Worm (Caenorhabditis elegans): Measurements from ENCODE around the gene F46C5.6.
A peak's percentile ranks its signal among the peaks of the same experiment; 100 is the strongest.

F46C5.6 gene

DNA sequence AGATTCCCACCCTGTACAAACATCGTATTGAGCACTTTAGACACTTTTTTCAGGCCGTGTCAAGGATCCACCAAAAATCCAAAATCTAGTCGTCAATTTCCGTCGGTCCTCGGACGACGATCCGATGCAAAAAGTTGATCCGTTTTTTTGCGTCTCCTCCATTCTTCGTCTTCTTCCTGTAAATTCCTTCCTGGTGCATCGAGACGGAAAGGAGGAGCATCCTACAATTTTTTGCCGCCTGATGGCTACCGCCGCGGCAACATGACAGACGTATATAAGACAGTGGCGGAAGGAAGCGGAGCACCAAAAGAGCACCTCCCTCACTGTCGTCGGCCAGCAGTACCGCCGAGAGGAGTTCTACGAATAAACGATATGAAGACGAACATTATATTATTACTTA, 43.5 kb downstream of the F46C5.6 start, which contains the start of gene appg-2:
appg-2 (plus strand) TSS at position 301 of the 400 bp plus-strand sequence.
- TF ChIP-seq ztf-4 (tag; optimal IDR thresholded peaks at IDR 0.05) (no peak), jun-1 (tag; optimal IDR thresholded peaks at IDR 0.05) (no peak), nhr-11 (tag; optimal IDR thresholded peaks at IDR 0.05) (no peak), mml-1 (tag; optimal IDR thresholded peaks at IDR 0.05) (no peak), elt-2 (tag; optimal IDR thresholded peaks at IDR 0.05) (no peak), nhr-67 (tag; optimal IDR thresholded peaks at IDR 0.05) (no peak)

DNA sequence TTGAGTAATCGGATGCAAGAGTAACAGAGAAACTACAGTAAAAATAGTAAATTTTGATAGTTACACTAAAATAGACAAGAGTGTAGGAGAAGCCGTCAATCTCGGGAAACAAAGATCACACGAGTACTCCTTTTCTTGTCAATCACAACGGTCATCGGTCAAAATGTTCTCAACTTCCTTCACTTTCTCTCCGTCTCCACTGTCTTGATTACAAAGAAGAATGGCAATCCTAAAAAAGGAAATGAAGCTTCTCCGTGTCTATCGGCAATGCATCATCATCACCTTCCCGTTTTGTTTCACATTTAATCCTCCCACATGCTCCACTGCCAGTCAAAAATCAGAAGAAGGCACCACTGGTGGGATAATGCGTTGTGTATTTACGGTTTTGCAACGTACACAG, 44.6 kb downstream of the F46C5.6 start:
- TF ChIP-seq lin-39 (tag; optimal IDR thresholded peaks at IDR 0.05) (peak; percentile 47), unc-62 (GFP tag; optimal IDR thresholded peaks at IDR 0.05) (peak; percentile 86), mdl-1 (tag; optimal IDR thresholded peaks at IDR 0.05) (no peak)

DNA sequence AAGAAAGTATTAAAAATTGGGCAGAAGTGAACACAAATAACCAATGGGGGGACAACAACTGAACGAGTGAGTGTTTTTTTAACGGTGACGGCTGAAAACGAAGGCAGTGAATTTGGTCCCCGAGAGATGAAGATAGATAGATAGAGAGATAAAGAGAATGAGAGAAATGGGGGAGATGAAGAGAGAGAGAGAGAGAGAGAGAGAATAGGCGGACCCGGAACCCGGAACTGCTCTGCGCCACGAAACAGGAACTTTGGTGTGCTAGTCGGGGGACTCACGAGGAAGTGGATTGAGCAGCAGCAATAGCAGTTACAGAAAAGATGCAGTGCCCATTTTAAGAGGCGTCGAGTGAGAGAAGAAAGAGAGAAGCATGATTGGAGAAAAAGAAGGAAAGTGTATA, 47.9 kb downstream of the F46C5.6 start:
- no peak for TF ChIP-seq pha-4 (tag; optimal IDR thresholded peaks at IDR 0.05)
- peak; percentile 38 for TF ChIP-seq unc-62 (GFP tag; optimal IDR thresholded peaks at IDR 0.05)
- TF ChIP-seq lin-15B (tag; optimal IDR thresholded peaks at IDR 0.05) = peak; percentile 12
- TF ChIP-seq mdl-1 (tag; optimal IDR thresholded peaks at IDR 0.05) = peak; percentile 50
- TF ChIP-seq snpc-4 (tag; optimal IDR thresholded peaks at IDR 0.05) = peak; percentile 14
- no peak for TF ChIP-seq elt-3 (tag; optimal IDR thresholded peaks at IDR 0.05)
- TF ChIP-seq zag-1 (tag; optimal IDR thresholded peaks at IDR 0.05) = no peak
- no peak for TF ChIP-seq ztf-11 (tag; optimal IDR thresholded peaks at IDR 0.05)
- no peak for TF ChIP-seq nhr-67 (tag; optimal IDR thresholded peaks at IDR 0.05)
- peak; percentile 89 for TF ChIP-seq fkh-10 (GFP tag; optimal IDR thresholded peaks at IDR 0.05)
- TF ChIP-seq R02D3.7 (tag; optimal IDR thresholded peaks at IDR 0.05) = peak; percentile 35
- TF ChIP-seq lin-39 (tag; optimal IDR thresholded peaks at IDR 0.05) = peak; percentile 84
- no peak for TF ChIP-seq mml-1 (tag; optimal IDR thresholded peaks at IDR 0.05)
- no peak for TF ChIP-seq ZK546.5 (tag; optimal IDR thresholded peaks at IDR 0.05)
- no peak for TF ChIP-seq ceh-9 (tag; optimal IDR thresholded peaks at IDR 0.05)
- TF ChIP-seq egl-27 (tag; optimal IDR thresholded peaks at IDR 0.05) = no peak
- TF ChIP-seq fkh-2 (tag; optimal IDR thresholded peaks at IDR 0.05) = no peak
- no peak for TF ChIP-seq jun-1 (tag; optimal IDR thresholded peaks at IDR 0.05)
- TF ChIP-seq nhr-77 (tag; optimal IDR thresholded peaks at IDR 0.05) = no peak
- peak; percentile 28 for TF ChIP-seq nhr-11 (tag; optimal IDR thresholded peaks at IDR 0.05)
- peak; percentile 91 for TF ChIP-seq tbx-2 (tag; optimal IDR thresholded peaks at IDR 0.05)
- TF ChIP-seq egl-5 (tag; optimal IDR thresholded peaks at IDR 0.05) = peak; percentile 78
- no peak for TF ChIP-seq pqm-1 (tag; optimal IDR thresholded peaks at IDR 0.05)
- no peak for TF ChIP-seq unc-39 (tag; optimal IDR thresholded peaks at IDR 0.05)
- no peak for TF ChIP-seq sea-2 (GFP tag; optimal IDR thresholded peaks at IDR 0.05)
- TF ChIP-seq nfya-1 (tag; optimal IDR thresholded peaks at IDR 0.05; ENCODE audit: insufficient read depth) = peak; percentile 80
- TF ChIP-seq hmg-11 (tag; optimal IDR thresholded peaks at IDR 0.05) = peak; percentile 56
- no peak for TF ChIP-seq ceh-28 (tag; optimal IDR thresholded peaks at IDR 0.05)
- TF ChIP-seq daf-12 (tag; optimal IDR thresholded peaks at IDR 0.05) = no peak
- no peak for TF ChIP-seq nhr-25 (tag; optimal IDR thresholded peaks at IDR 0.05)
- TF ChIP-seq fos-1 (tag; optimal IDR thresholded peaks at IDR 0.05) = no peak

DNA sequence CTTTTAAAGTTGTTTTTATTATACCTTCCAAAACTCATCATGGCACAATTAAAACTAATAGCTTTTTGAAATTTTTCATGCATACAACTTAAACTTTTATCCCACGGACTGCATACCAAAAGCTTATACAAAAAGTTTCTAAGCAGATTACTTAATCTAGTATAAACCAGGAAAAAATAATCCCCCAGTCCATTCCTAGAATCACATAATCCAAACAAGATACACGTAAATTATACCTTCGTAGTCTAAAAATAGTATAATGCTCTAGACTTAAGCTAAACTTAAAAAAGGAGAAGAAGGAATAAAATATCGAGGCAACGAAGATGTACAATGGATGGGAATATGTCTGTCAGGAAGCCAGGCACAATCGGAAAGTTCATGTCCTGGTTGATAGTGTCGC, 49.1 kb downstream of the F46C5.6 start:
- TF ChIP-seq jun-1 (tag; optimal IDR thresholded peaks at IDR 0.05) = no peak
- no peak for TF ChIP-seq ztf-11 (tag; optimal IDR thresholded peaks at IDR 0.05)
- no peak for TF ChIP-seq sea-2 (GFP tag; optimal IDR thresholded peaks at IDR 0.05)
- TF ChIP-seq ceh-9 (tag; optimal IDR thresholded peaks at IDR 0.05) = no peak
- TF ChIP-seq nhr-43 (tag; optimal IDR thresholded peaks at IDR 0.05; ENCODE audit: poor library complexity, severe bottlenecking) = no peak
- no peak for TF ChIP-seq skn-1 (tag; optimal IDR thresholded peaks at IDR 0.05)
- TF ChIP-seq lin-39 (tag; optimal IDR thresholded peaks at IDR 0.05) = no peak
- no peak for TF ChIP-seq fkh-10 (GFP tag; optimal IDR thresholded peaks at IDR 0.05)
- TF ChIP-seq pha-4 (tag; optimal IDR thresholded peaks at IDR 0.05) = no peak
- no peak for TF ChIP-seq unc-39 (tag; optimal IDR thresholded peaks at IDR 0.05)
- no peak for TF ChIP-seq hmg-11 (tag; optimal IDR thresholded peaks at IDR 0.05)
- no peak for TF ChIP-seq nhr-25 (tag; optimal IDR thresholded peaks at IDR 0.05)
- no peak for TF ChIP-seq ztf-4 (tag; optimal IDR thresholded peaks at IDR 0.05)

DNA sequence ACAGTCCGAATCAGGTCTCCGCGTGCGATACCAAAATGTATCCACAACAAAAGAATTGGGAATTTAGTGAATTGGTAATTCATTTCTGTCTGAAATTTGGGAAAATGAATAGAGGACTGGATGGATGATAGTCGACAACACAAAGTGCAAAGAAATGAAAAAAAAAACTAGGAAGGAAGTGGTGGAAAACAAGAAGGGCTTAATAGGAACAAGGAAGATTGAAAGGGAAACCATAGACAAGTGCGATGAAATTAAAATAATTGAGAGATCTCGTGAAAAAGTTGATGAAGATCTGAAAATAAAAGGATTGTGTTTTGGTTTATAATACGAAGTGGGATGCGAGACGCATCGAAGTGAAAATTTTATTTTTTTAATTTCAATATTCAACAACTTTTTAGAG, 50.2 kb downstream of the F46C5.6 start, which contains the start of gene F07H5.7:
F07H5.7 (minus strand) TSS at position 101 of the 400 bp plus-strand sequence.
- TF ChIP-seq fkh-2 (tag; optimal IDR thresholded peaks at IDR 0.05) (no peak), tbx-2 (tag; optimal IDR thresholded peaks at IDR 0.05) (no peak), ceh-82 (tag; optimal IDR thresholded peaks at IDR 0.05) (no peak), pha-4 (tag; optimal IDR thresholded peaks at IDR 0.05) (no peak), hmg-11 (tag; optimal IDR thresholded peaks at IDR 0.05) (no peak)
